Worm (Caenorhabditis elegans): Measurements from ENCODE around the gene F47G3.3.

The F47G3.3 gene

DNA sequence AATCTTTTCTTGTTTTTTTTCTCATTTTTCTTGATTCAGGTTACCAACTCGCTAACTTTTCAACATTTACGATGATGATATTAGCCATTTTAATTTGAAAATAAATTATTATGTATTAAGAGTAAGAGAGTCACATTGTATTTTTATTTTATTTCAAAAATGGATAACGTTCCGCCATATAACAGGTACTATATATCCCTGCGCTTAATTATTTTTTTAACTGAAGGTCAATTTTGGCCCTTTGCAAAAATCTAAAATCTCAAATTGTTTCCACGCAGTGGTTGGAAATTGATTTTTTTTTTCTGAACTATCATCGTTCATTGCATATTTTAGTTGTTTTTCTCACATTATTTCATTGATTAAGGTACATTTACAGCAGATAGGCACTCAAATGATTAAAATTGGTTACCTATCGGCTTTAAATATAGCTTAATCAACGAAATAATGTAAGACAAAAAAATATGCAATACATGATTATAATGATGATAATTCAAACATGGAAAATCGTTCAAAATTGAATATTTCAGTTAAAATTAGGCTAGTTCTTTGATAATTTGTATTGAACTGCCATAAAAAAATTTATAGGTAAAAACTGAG lies 11.0 kb upstream of the F47G3.3 start:
- TF ChIP-seq nhr-11 (tag; optimal IDR thresholded peaks at IDR 0.05): peak; percentile 70
- TF ChIP-seq T26A8.4 (GFP tag; IDR thresholded peaks at IDR 0.05): peak; percentile 97
- peak; percentile 70; the same call in 1 of the 2 replicates for TF ChIP-seq lin-1 (GFP tag; IDR thresholded peaks at IDR 0.05)
- TF ChIP-seq mes-2 (tag; optimal IDR thresholded peaks at IDR 0.05; ENCODE audit: poor library complexity, severe bottlenecking): peak; percentile 88
- TF ChIP-seq cey-2 (tag; optimal IDR thresholded peaks at IDR 0.05; ENCODE audit: borderline replicate concordance, insufficient read depth): peak; percentile 59
- TF ChIP-seq lir-3 (tag; optimal IDR thresholded peaks at IDR 0.05): peak; percentile 67
- TF ChIP-seq lin-29 (GFP tag; IDR thresholded peaks at IDR 0.05): peak; percentile 81
- TF ChIP-seq sdz-12 (GFP tag; optimal IDR thresholded peaks at IDR 0.05): no peak
- peak; percentile 95 for TF ChIP-seq nhr-42 (GFP tag; IDR thresholded peaks at IDR 0.05)
- no peak for TF ChIP-seq F49E8.2 (tag; optimal IDR thresholded peaks at IDR 0.05; ENCODE audit: borderline replicate concordance)
- peak; percentile 41 for TF ChIP-seq ces-1 (GFP tag; optimal IDR thresholded peaks at IDR 0.05)
- TF ChIP-seq spr-1 (tag; optimal IDR thresholded peaks at IDR 0.05): peak; percentile 95
- peak; percentile 71; the same call in 1 of the 2 replicates for TF ChIP-seq daf-19 (GFP tag; conservative IDR thresholded peaks at IDR 0.05)
- peak; percentile 52 for TF ChIP-seq ceh-82 (tag; optimal IDR thresholded peaks at IDR 0.05)
- peak; percentile 98 for TF ChIP-seq nhr-102 (tag; optimal IDR thresholded peaks at IDR 0.05)
- TF ChIP-seq fkh-10 (GFP tag; optimal IDR thresholded peaks at IDR 0.05): no peak
- TF ChIP-seq ceh-28 (tag; optimal IDR thresholded peaks at IDR 0.05): peak; percentile 62
- TF ChIP-seq rbr-2 (tag; optimal IDR thresholded peaks at IDR 0.05): peak; percentile 96
- TF ChIP-seq attf-4 (tag; optimal IDR thresholded peaks at IDR 0.05): no peak
- TF ChIP-seq madf-9 (GFP tag; conservative IDR thresholded peaks at IDR 0.05): peak; percentile 87
- peak; percentile 84 for TF ChIP-seq zfp-3 (GFP tag; conservative IDR thresholded peaks at IDR 0.05)
- peak; percentile 91 for TF ChIP-seq hlh-30 (tag; optimal IDR thresholded peaks at IDR 0.05; ENCODE audit: insufficient read depth)
- TF ChIP-seq nhr-76 (tag; optimal IDR thresholded peaks at IDR 0.05): peak; percentile 67
- peak; percentile 89 for TF ChIP-seq hlh-11 (tag; optimal IDR thresholded peaks at IDR 0.05)
- peak; percentile 48 for TF ChIP-seq ceh-32 (tag; optimal IDR thresholded peaks at IDR 0.05; ENCODE audit: poor library complexity)
- peak; percentile 63 for TF ChIP-seq fos-1 (tag; optimal IDR thresholded peaks at IDR 0.05)
- peak; percentile 82 for TF ChIP-seq ceh-20 (GFP tag; IDR thresholded peaks at IDR 0.05)
- no peak for TF ChIP-seq nhr-41 (GFP tag; IDR thresholded peaks at IDR 0.05)
- TF ChIP-seq mxl-3 (GFP tag; optimal IDR thresholded peaks at IDR 0.05): peak; percentile 30
- TF ChIP-seq jun-1 (tag; optimal IDR thresholded peaks at IDR 0.05): peak; percentile 94
- TF ChIP-seq unc-62 (GFP tag; optimal IDR thresholded peaks at IDR 0.05 in 1 of 2): peak in 1 of 2 experiments; percentile 81
- TF ChIP-seq unc-62 (tag; optimal IDR thresholded peaks at IDR 0.05): no peak
- no peak for TF ChIP-seq mxl-2 (GFP tag; conservative IDR thresholded peaks at IDR 0.05)
- TF ChIP-seq hmg-1.1 (GFP tag; IDR thresholded peaks at IDR 0.05): peak; percentile 98
- TF ChIP-seq arid-1 (GFP tag; conservative IDR thresholded peaks at IDR 0.05): peak; percentile 60
- peak; percentile 97 for TF ChIP-seq dve-1 (tag; optimal IDR thresholded peaks at IDR 0.05; ENCODE audit: insufficient read depth)
- TF ChIP-seq nhr-10 (tag; optimal IDR thresholded peaks at IDR 0.05): peak; percentile 84
- no peak for TF ChIP-seq zip-11 (GFP tag; IDR thresholded peaks at IDR 0.05)
- peak; percentile 56; the same call in 1 of the 2 replicates for TF ChIP-seq tra-1 (GFP tag; IDR thresholded peaks at IDR 0.05)
- peak; percentile 82 for TF ChIP-seq nhr-28 (tag; optimal IDR thresholded peaks at IDR 0.05)
- TF ChIP-seq saeg-2 (GFP tag; IDR thresholded peaks at IDR 0.05): peak; percentile 73; the same call in 1 of the 2 replicates
- no peak for TF ChIP-seq set-16 (GFP tag; IDR thresholded peaks at IDR 0.05)
- TF ChIP-seq dmd-8 (GFP tag; IDR thresholded peaks at IDR 0.05): no peak
- TF ChIP-seq duxl-1 (tag; optimal IDR thresholded peaks at IDR 0.05; ENCODE audit: poor library complexity): peak; percentile 98
- TF ChIP-seq zip-2 (tag; optimal IDR thresholded peaks at IDR 0.05): peak; percentile 91
- 0 out of 2 replicates have a peak, but pooled peaks have one; percentile 42 for TF ChIP-seq egl-43 (GFP tag; IDR thresholded peaks at IDR 0.05)
- TF ChIP-seq daf-16 (GFP tag; optimal IDR thresholded peaks at IDR 0.05): peak; percentile 80 to 94
- TF ChIP-seq daf-16 (tag; optimal IDR thresholded peaks at IDR 0.05): peak; percentile 90
- peak; percentile 77 for TF ChIP-seq ctbp-1 (GFP tag; IDR thresholded peaks at IDR 0.05)
